Worm (Caenorhabditis elegans) whole organism, L4 larva: ENCODE data around the gene npp-19.
A peak's percentile ranks its signal among the peaks of the same experiment; 100 is the strongest.

ENCODE experiments used
- F26F4.8 ChIP-seq: fragments of 200-800 bp; sonication (Bioruptor generic); conservative IDR thresholded peaks from 2 replicates; pipeline ENCODE4 v1.3.6; 2022; ENCODE audit warnings: missing genetic modification characterization, missing compliant biosample characterization
- F37D6.2 ChIP-seq: sonication (generic microtip); optimal IDR thresholded peaks from 2 replicates; lab custom pipeline; 2016; ENCODE audit warnings: mild to moderate bottlenecking, missing genetic modification characterization, missing compliant biosample characterization
- F49E8.2 ChIP-seq: sonication (generic microtip); optimal IDR thresholded peaks from 2 replicates; lab custom pipeline; 2016; ENCODE audit warnings: missing compliant biosample characterization, mild to moderate bottlenecking, missing genetic modification characterization, borderline replicate concordance
- R02D3.7 ChIP-seq: fragments of 150-350 bp; sonication (generic microtip); optimal IDR thresholded peaks from 3 replicates; lab custom pipeline; 2014; ENCODE audit warnings: missing biosample characterization, missing genetic modification characterization
- T20F7.1 ChIP-seq: fragments of 200-800 bp; sonication (Bioruptor generic); optimal IDR thresholded peaks from 2 replicates; lab custom pipeline; 2018; ENCODE audit warnings: mild to moderate bottlenecking, missing genetic modification characterization, missing compliant biosample characterization
- Y5F2A.4 ChIP-seq: fragments of 200-800 bp; sonication (Bioruptor generic); optimal IDR thresholded peaks from 2 replicates; lab custom pipeline; 2018; ENCODE audit warnings: mild to moderate bottlenecking, missing genetic modification characterization, missing compliant biosample characterization
- ZK337.2 ChIP-seq: fragments of 200-800 bp; sonication (Bioruptor generic); IDR thresholded peaks from 2 replicates; pipeline ENCODE4 v1.3.6; 2022; ENCODE audit warnings: missing genetic modification reagents, missing genetic modification characterization, missing compliant biosample characterization
- aha-1 ChIP-seq: fragments of 150-350 bp; peaks from one replicate; lab custom pipeline; 2014; ENCODE audit warnings: missing biosample characterization, missing genetic modification characterization
- ceh-20 ChIP-seq: fragments of 200-800 bp; sonication (Bioruptor generic); IDR thresholded peaks from 2 replicates; pipeline ENCODE4 v1.3.6; 2022; ENCODE audit warnings: missing genetic modification reagents, missing genetic modification characterization, missing compliant biosample characterization
- ceh-82 ChIP-seq: sonication (generic microtip); optimal IDR thresholded peaks from 2 replicates; lab custom pipeline; 2017; ENCODE audit warnings: missing biosample characterization, missing genetic modification characterization
- ces-1 ChIP-seq: fragments of 150-350 bp; sonication (generic microtip); optimal IDR thresholded peaks from 4 replicates; lab custom pipeline; 2014; ENCODE audit warnings: missing biosample characterization, missing genetic modification reagents, missing genetic modification characterization
- cey-2 ChIP-seq: sonication (generic microtip); optimal IDR thresholded peaks from 3 replicates; lab custom pipeline; 2017; ENCODE audit warnings: missing genetic modification characterization, mild to moderate bottlenecking, missing compliant biosample characterization, antibody characterized with exemption, borderline replicate concordance; ENCODE audit not compliant: insufficient read depth
- ctbp-1 ChIP-seq: fragments of 200-800 bp; sonication (Bioruptor generic); IDR thresholded peaks from 2 replicates; pipeline ENCODE4 v1.3.6; 2022; ENCODE audit warnings: missing genetic modification reagents, missing genetic modification characterization, missing compliant biosample characterization
- daf-12 ChIP-seq: fragments of 150-350 bp; optimal IDR thresholded peaks from 2 replicates; lab custom pipeline; 2014; ENCODE audit warnings: missing biosample characterization, missing genetic modification reagents, missing genetic modification characterization
- daf-16 ChIP-seq, 3 experiments: sonication (generic microtip); optimal IDR thresholded peaks; 2 replicates each; lab custom pipeline; 2016 to 2017; ENCODE audit warnings: missing genetic modification characterization in 3 of 3, missing genetic modification reagents in 3 of 3, mild to moderate bottlenecking in 2 of 3, missing compliant biosample characterization in 2 of 3, missing biosample characterization in 1 of 3, moderate library complexity in 1 of 3
- daf-19 ChIP-seq: fragments of 200-800 bp; sonication (Bioruptor generic); conservative IDR thresholded peaks from 2 replicates; pipeline ENCODE4 v1.3.6; 2022; ENCODE audit warnings: missing genetic modification characterization, missing compliant biosample characterization
- dmd-6 ChIP-seq: fragments of 200-800 bp; sonication (Bioruptor generic); IDR thresholded peaks from 2 replicates; pipeline ENCODE4 v1.3.6; 2022; ENCODE audit warnings: missing genetic modification reagents, missing genetic modification characterization, missing compliant biosample characterization
- dmd-8 ChIP-seq: fragments of 200-800 bp; sonication (Bioruptor generic); IDR thresholded peaks from 2 replicates; pipeline ENCODE4 v1.3.6; 2022; ENCODE audit warnings: missing genetic modification characterization, missing compliant biosample characterization
- dmd-9 ChIP-seq: fragments of 200-800 bp; sonication (Bioruptor generic); IDR thresholded peaks from 2 replicates; pipeline ENCODE4 v1.3.6; 2022; ENCODE audit warnings: missing genetic modification reagents, missing genetic modification characterization, missing compliant biosample characterization
- dpl-1 ChIP-seq: fragments of 150-350 bp; optimal IDR thresholded peaks from 2 replicates; lab custom pipeline; 2014; ENCODE audit warnings: missing biosample characterization, missing genetic modification reagents, missing genetic modification characterization
- hif-1 ChIP-seq, 2 experiments: sonication (generic microtip); optimal IDR thresholded peaks; 2 replicates each; lab custom pipeline; 2016 to 2017; ENCODE audit warnings: missing compliant biosample characterization in 2 of 2, missing genetic modification characterization in 2 of 2, missing genetic modification reagents in 2 of 2, missing genotype in 2 of 2, mild to moderate bottlenecking in 1 of 2
- hlh-11 ChIP-seq: fragments of 200-800 bp; sonication (Bioruptor generic); optimal IDR thresholded peaks from 2 replicates; lab custom pipeline; 2018; ENCODE audit warnings: mild to moderate bottlenecking, missing genetic modification characterization, missing compliant biosample characterization
- hlh-30 ChIP-seq: sonication (generic microtip); optimal IDR thresholded peaks from 2 replicates; lab custom pipeline; 2017; ENCODE audit warnings: antibody characterized with exemption, mild to moderate bottlenecking, missing genetic modification characterization, missing compliant biosample characterization; ENCODE audit not compliant: insufficient read depth
- lim-7 ChIP-seq: fragments of 200-800 bp; sonication (Bioruptor generic); IDR thresholded peaks from 2 replicates; pipeline ENCODE4 v1.3.6; 2022; ENCODE audit warnings: missing genetic modification characterization, missing compliant biosample characterization
- lin-1 ChIP-seq: fragments of 200-800 bp; sonication (Bioruptor generic); IDR thresholded peaks from 2 replicates; pipeline ENCODE4 v1.3.6; 2022; ENCODE audit warnings: missing genetic modification reagents, missing genetic modification characterization, missing compliant biosample characterization
- lin-13 ChIP-seq: fragments of 150-350 bp; optimal IDR thresholded peaks from 2 replicates; lab custom pipeline; 2014; ENCODE audit warnings: missing biosample characterization, missing genetic modification reagents, missing genetic modification characterization
- lin-15B ChIP-seq: fragments of 150-350 bp; sonication (generic microtip); optimal IDR thresholded peaks from 3 replicates; lab custom pipeline; 2014; ENCODE audit warnings: missing biosample characterization, missing genetic modification characterization
- lir-3 ChIP-seq: sonication (generic microtip); optimal IDR thresholded peaks from 2 replicates; lab custom pipeline; 2016; ENCODE audit warnings: mild to moderate bottlenecking, missing genetic modification characterization, missing compliant biosample characterization
- lsy-2 ChIP-seq, 2 experiments: fragments of 150-350 bp in 1 of 2; sonication (generic microtip) in 1 of 2; optimal IDR thresholded peaks; 2 replicates each; lab custom pipeline; 2014 to 2017; ENCODE audit warnings: missing biosample characterization in 2 of 2, missing genetic modification characterization in 2 of 2
- madf-5 ChIP-seq, 2 experiments: fragments of 200-800 bp; sonication (Bioruptor generic); IDR thresholded peaks; 2 replicates each; pipeline ENCODE4 v1.3.6; 2022; ENCODE audit warnings: missing compliant biosample characterization in 2 of 2, missing genetic modification characterization in 2 of 2
- madf-9 ChIP-seq: fragments of 200-800 bp; sonication (Bioruptor generic); conservative IDR thresholded peaks from 2 replicates; pipeline ENCODE4 v1.3.6; 2022; ENCODE audit warnings: missing genetic modification reagents, missing genetic modification characterization, missing compliant biosample characterization
- mxl-2 ChIP-seq: fragments of 200-800 bp; sonication (Bioruptor generic); conservative IDR thresholded peaks from 2 replicates; pipeline ENCODE4 v1.3.6; 2022; ENCODE audit warnings: missing genetic modification reagents, missing genetic modification characterization, missing compliant biosample characterization
- nhr-102 ChIP-seq: sonication (generic microtip); optimal IDR thresholded peaks from 2 replicates; lab custom pipeline; 2016; ENCODE audit warnings: mild to moderate bottlenecking, missing genetic modification characterization, moderate library complexity, missing compliant biosample characterization
- nhr-11 ChIP-seq: fragments of 150-350 bp; optimal IDR thresholded peaks from 2 replicates; lab custom pipeline; 2014; ENCODE audit warnings: missing biosample characterization, missing genetic modification characterization
- nhr-111 ChIP-seq: fragments of 200-800 bp; sonication (Bioruptor generic); optimal IDR thresholded peaks from 2 replicates; lab custom pipeline; 2018; ENCODE audit warnings: mild to moderate bottlenecking, missing genetic modification characterization, missing compliant biosample characterization
- nhr-237 ChIP-seq: sonication (generic microtip); optimal IDR thresholded peaks from 2 replicates; lab custom pipeline; 2017; ENCODE audit warnings: missing biosample characterization, missing genetic modification characterization
- nhr-42 ChIP-seq: fragments of 200-800 bp; sonication (Bioruptor generic); IDR thresholded peaks from 2 replicates; pipeline ENCODE4 v1.3.6; 2022; ENCODE audit warnings: missing genetic modification characterization, missing compliant biosample characterization
- nhr-48 ChIP-seq: sonication (generic microtip); optimal IDR thresholded peaks from 2 replicates; lab custom pipeline; 2016; ENCODE audit warnings: mild to moderate bottlenecking, missing genetic modification characterization, missing compliant biosample characterization
- nhr-77 ChIP-seq: fragments of 150-350 bp; optimal IDR thresholded peaks from 2 replicates; lab custom pipeline; 2014; ENCODE audit warnings: missing biosample characterization, missing genetic modification characterization
- php-3 ChIP-seq: fragments of 200-800 bp; sonication (Bioruptor generic); IDR thresholded peaks from 2 replicates; pipeline ENCODE4 v1.3.6; 2022; ENCODE audit warnings: missing genetic modification reagents, missing genetic modification characterization, missing compliant biosample characterization
- pqm-1 ChIP-seq: sonication (generic microtip); optimal IDR thresholded peaks from 2 replicates; lab custom pipeline; 2017; ENCODE audit warnings: missing biosample characterization, missing genetic modification characterization
- sdz-12 ChIP-seq: fragments of 200-800 bp; sonication (Bioruptor generic); optimal IDR thresholded peaks from 2 replicates; lab custom pipeline; 2018; ENCODE audit warnings: mild to moderate bottlenecking, missing genetic modification characterization, missing compliant biosample characterization
- snpc-4 ChIP-seq: fragments of 150-350 bp; optimal IDR thresholded peaks from 2 replicates; lab custom pipeline; 2014; ENCODE audit warnings: missing biosample characterization, missing genetic modification characterization
- tag-97 ChIP-seq: fragments of 200-800 bp; sonication (Bioruptor generic); IDR thresholded peaks from 2 replicates; pipeline ENCODE4 v1.3.6; 2022; ENCODE audit warnings: missing genetic modification characterization, missing compliant biosample characterization
- vab-7 ChIP-seq: fragments of 200-800 bp; sonication (Bioruptor generic); IDR thresholded peaks from 2 replicates; pipeline ENCODE4 v1.3.6; 2022; ENCODE audit warnings: missing genetic modification reagents, missing genetic modification characterization, missing compliant biosample characterization
- zag-1 ChIP-seq: fragments of 150-350 bp; optimal IDR thresholded peaks from 2 replicates; lab custom pipeline; 2014; ENCODE audit warnings: missing biosample characterization, missing genetic modification characterization
- zfp-2 ChIP-seq: sonication (generic microtip); optimal IDR thresholded peaks from 2 replicates; lab custom pipeline; 2016; ENCODE audit warnings: mild to moderate bottlenecking, missing genetic modification characterization, missing compliant biosample characterization
- zip-2 ChIP-seq: fragments of 150-350 bp; optimal IDR thresholded peaks from 2 replicates; lab custom pipeline; 2014; ENCODE audit warnings: missing biosample characterization, missing genetic modification characterization
- ztf-11 ChIP-seq: fragments of 150-350 bp; optimal IDR thresholded peaks from 2 replicates; lab custom pipeline; 2014; ENCODE audit warnings: missing biosample characterization, missing genetic modification characterization

Gene npp-19

DNA sequence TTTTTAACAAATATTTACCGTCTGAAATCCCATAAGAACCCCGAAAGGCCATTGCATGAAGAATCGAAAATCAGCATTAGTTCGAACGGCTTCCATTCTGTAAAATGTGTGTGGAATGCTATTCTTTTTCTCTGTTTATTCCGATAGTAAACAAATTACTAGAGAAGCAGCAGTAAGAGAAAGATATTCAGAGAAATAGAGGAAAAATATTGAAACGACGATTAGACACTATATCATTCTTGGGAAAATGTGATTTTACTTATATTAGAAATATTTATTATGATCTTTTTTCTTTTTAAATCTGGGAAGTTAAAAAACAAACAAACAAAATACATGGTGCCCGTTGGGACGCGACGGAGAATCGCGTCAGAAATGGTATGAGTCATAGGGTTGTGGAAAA, 45.2 kb upstream of the npp-19 start, which contains the start of gene M106.8:
TSS of gene M106.8 (minus strand) at position 101 of the 400 bp plus-strand sequence.
- TF ChIP-seq aha-1 (tag; lab: Kevin White, UChicago) (peak; percentile 67), ces-1 (GFP tag; lab: Kevin White, UChicago) (no peak)

DNA sequence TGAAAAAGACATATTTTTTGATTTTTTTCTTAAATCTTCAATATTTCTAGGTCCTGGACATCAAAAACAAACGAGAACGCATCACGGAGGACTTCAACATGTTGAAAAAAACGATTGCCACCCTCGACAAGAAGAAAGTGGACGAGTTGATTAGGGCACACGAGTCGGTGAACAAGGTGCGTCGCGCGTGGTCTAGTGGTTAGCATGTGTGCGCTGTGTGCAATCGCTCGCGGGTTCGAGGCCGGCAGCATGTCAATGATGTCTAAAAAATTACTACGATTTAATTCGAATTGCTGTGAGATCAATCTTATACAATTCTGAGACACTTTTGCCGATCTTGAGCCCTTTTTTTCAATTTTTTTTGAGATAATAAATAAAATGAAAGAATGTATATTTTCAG, 41.8 kb upstream of the npp-19 start:
- TF ChIP-seq nhr-48 (tag; lab: Kevin White, UChicago), result peak; percentile 55
- no peak for TF ChIP-seq ceh-82 (tag; lab: Kevin White, UChicago)
- TF ChIP-seq dmd-8 (GFP tag; lab: Robert Waterston, UW), result peak; percentile 96
- TF ChIP-seq nhr-237 (tag; lab: Kevin White, UChicago), result no peak
- peak; percentile 59 for TF ChIP-seq lir-3 (tag; lab: Kevin White, UChicago)
- no peak for TF ChIP-seq zag-1 (tag; lab: Kevin White, UChicago)
- peak; percentile 75 for TF ChIP-seq sdz-12 (GFP tag; lab: Kevin White, UChicago)
- TF ChIP-seq lin-15B, result no peak
- peak; percentile 79 to 83; a peak in 3 of 4 replicates for TF ChIP-seq madf-5 (GFP tag; IDR thresholded peaks at IDR 0.05; lab: Robert Waterston, UW)
- peak; percentile 76; the same call in 1 of the 2 replicates for TF ChIP-seq nhr-42 (GFP tag; lab: Robert Waterston, UW)
- TF ChIP-seq daf-16 (GFP tag; optimal IDR thresholded peaks at IDR 0.05; lab: Kevin White, UChicago), result peak; percentile 64 to 83
- TF ChIP-seq daf-16 (tag; optimal IDR thresholded peaks at IDR 0.05; lab: Kevin White, UChicago), result peak; percentile 68
- peak; percentile 36; the same call in 1 of the 2 replicates for TF ChIP-seq mxl-2 (GFP tag; lab: Robert Waterston, UW)
- no peak for TF ChIP-seq daf-19
- peak; percentile 79 for TF ChIP-seq F49E8.2 (tag; lab: Kevin White, UChicago)
- no peak for TF ChIP-seq tag-97 (GFP tag; lab: Robert Waterston, UW)
- peak; percentile 50 to 56 for TF ChIP-seq hif-1 (tag; optimal IDR thresholded peaks at IDR 0.05; lab: Kevin White, UChicago)
- TF ChIP-seq zip-2, result peak; percentile 42
- TF ChIP-seq ctbp-1 (GFP tag; lab: Robert Waterston, UW), result peak; percentile 88
- TF ChIP-seq dmd-9, result peak; percentile 79; the same call in 1 of the 2 replicates
- peak; percentile 78 for TF ChIP-seq php-3 (GFP tag; lab: Robert Waterston, UW)
- TF ChIP-seq ZK337.2 (GFP tag; lab: Robert Waterston, UW), result peak; percentile 82; the same call in 1 of the 2 replicates
- TF ChIP-seq daf-12 (tag; lab: Kevin White, UChicago), result no peak
- peak; percentile 95 for TF ChIP-seq vab-7 (GFP tag; lab: Robert Waterston, UW)
- peak; percentile 57 for TF ChIP-seq Y5F2A.4 (GFP tag; lab: Kevin White, UChicago)
- TF ChIP-seq hlh-30 (tag; lab: Kevin White, UChicago), result peak; percentile 86
- TF ChIP-seq R02D3.7 (tag; lab: Kevin White, UChicago), result peak; percentile 18
- TF ChIP-seq ceh-20 (GFP tag; lab: Robert Waterston, UW), result peak; percentile 75
- peak; percentile 35 to 85 for TF ChIP-seq lsy-2 (tag; optimal IDR thresholded peaks at IDR 0.05; lab: Kevin White, UChicago)
- no peak for TF ChIP-seq cey-2
- TF ChIP-seq F37D6.2 (tag; lab: Kevin White, UChicago), result peak; percentile 45
- peak; percentile 37 for TF ChIP-seq zfp-2 (tag; lab: Kevin White, UChicago)
- TF ChIP-seq pqm-1 (tag; lab: Kevin White, UChicago), result peak; percentile 6
- peak; percentile 74 for TF ChIP-seq T20F7.1 (GFP tag; lab: Kevin White, UChicago)
- peak; percentile 9 for TF ChIP-seq ztf-11
- peak; percentile 91 for TF ChIP-seq lin-1 (GFP tag; lab: Robert Waterston, UW)
- TF ChIP-seq nhr-77 (tag; lab: Kevin White, UChicago), result peak; percentile 34
- peak; percentile 84 for TF ChIP-seq nhr-102 (tag; lab: Kevin White, UChicago)
- no peak for TF ChIP-seq snpc-4 (tag; lab: Kevin White, UChicago)
- peak; percentile 59 for TF ChIP-seq nhr-11
- peak; percentile 72 for TF ChIP-seq hlh-11 (tag; lab: Kevin White, UChicago)
- peak; percentile 72 for TF ChIP-seq dmd-6 (GFP tag; lab: Robert Waterston, UW)
- TF ChIP-seq F26F4.8 (GFP tag; lab: Robert Waterston, UW), result peak; percentile 96
- TF ChIP-seq dpl-1 (GFP tag; lab: Kevin White, UChicago), result peak; percentile 63
- peak; percentile 89 for TF ChIP-seq lim-7 (GFP tag; lab: Robert Waterston, UW)
- peak; percentile 68 for TF ChIP-seq lin-13 (GFP tag; lab: Kevin White, UChicago)
- peak; percentile 73 for TF ChIP-seq nhr-111 (GFP tag; lab: Kevin White, UChicago)
- TF ChIP-seq madf-9 (GFP tag; lab: Robert Waterston, UW), result peak; percentile 83
